Worm (Caenorhabditis elegans) whole organism, L2 larva: Measurements from ENCODE around the gene fbxb-102.
A peak's percentile ranks its signal among the peaks of the same experiment; 100 is the strongest.

ENCODE experiments used
- ama-1 ChIP-seq: fragments of 150-350 bp; optimal IDR thresholded peaks from 2 replicates; lab custom pipeline; 2018; ENCODE audit warnings: inconsistent platforms
- fos-1 ChIP-seq: fragments of 150-350 bp; optimal IDR thresholded peaks from 2 replicates; lab custom pipeline; 2014; ENCODE audit warnings: missing biosample characterization, missing genetic modification characterization
- lin-13 ChIP-seq: fragments of 150-350 bp; optimal IDR thresholded peaks from 2 replicates; lab custom pipeline; 2014; ENCODE audit warnings: missing biosample characterization, missing genetic modification reagents, missing genetic modification characterization
- mab-5 ChIP-seq: fragments of 150-350 bp; optimal IDR thresholded peaks from 2 replicates; lab custom pipeline; 2014; ENCODE audit warnings: missing biosample characterization, missing genetic modification characterization
- nhr-77 ChIP-seq: fragments of 150-350 bp; optimal IDR thresholded peaks from 2 replicates; lab custom pipeline; 2014; ENCODE audit warnings: missing biosample characterization, missing genetic modification characterization
- peb-1 ChIP-seq: fragments of 150-350 bp; optimal IDR thresholded peaks from 2 replicates; lab custom pipeline; 2014; ENCODE audit warnings: missing biosample characterization, missing genetic modification characterization
- skn-1 ChIP-seq: sonication (generic microtip); optimal IDR thresholded peaks from 2 replicates; lab custom pipeline; 2017; ENCODE audit warnings: missing biosample characterization, missing genetic modification characterization
- snpc-4 ChIP-seq: fragments of 150-350 bp; optimal IDR thresholded peaks from 2 replicates; lab custom pipeline; 2014; ENCODE audit warnings: missing biosample characterization, missing genetic modification characterization
- zag-1 ChIP-seq: fragments of 150-350 bp; optimal IDR thresholded peaks from 2 replicates; lab custom pipeline; 2014; ENCODE audit warnings: missing biosample characterization, missing genetic modification characterization
- ztf-11 ChIP-seq: sonication (generic microtip); optimal IDR thresholded peaks from 2 replicates; lab custom pipeline; 2017; ENCODE audit warnings: missing biosample characterization, missing genetic modification characterization

DNA sequence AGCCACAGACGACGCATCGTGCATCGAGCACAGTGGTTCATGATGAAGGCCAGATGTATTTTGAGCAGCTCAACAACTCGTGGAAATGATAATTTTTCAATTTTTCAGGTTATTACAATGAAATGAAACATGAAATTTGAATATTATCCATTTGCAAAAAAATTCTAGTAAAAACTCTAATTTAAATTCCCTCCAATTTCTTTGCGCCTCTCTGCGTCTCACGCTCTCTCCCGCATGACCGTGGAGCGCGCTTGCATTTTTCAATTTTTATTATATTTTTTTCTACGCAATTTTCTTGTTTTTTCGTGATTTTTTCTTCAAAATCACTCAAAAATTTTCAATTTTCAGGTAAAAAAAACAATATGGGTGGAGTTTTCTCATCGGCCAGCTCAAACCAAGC is 23.3 kb upstream of the fbxb-102 start, which contains the start of gene tag-281:
- peak; percentile 68 for TF ChIP-seq mab-5
- no peak for TF ChIP-seq fos-1 (tag; lab: Kevin White, UChicago)
- TF ChIP-seq snpc-4 (tag; lab: Kevin White, UChicago) = peak; percentile 85
- TF ChIP-seq ama-1 (lab: Kevin White, UChicago) = no peak
- no peak for TF ChIP-seq skn-1 (tag; lab: Kevin White, UChicago)
- no peak for TF ChIP-seq ztf-11 (tag; lab: Kevin White, UChicago)
- TF ChIP-seq peb-1 (tag; lab: Kevin White, UChicago) = no peak
- TF ChIP-seq lin-13 = peak; percentile 85
- TF ChIP-seq nhr-77 (tag; lab: Kevin White, UChicago) = no peak
- peak; percentile 7 for TF ChIP-seq zag-1 (tag; lab: Kevin White, UChicago)
